Worm (Caenorhabditis elegans) whole organism, young adult: Measurements from ENCODE around the gene plg-1.

Source experiments
- B0019.2 ChIP-seq: fragments of 200-800 bp; sonication (Bioruptor generic); conservative IDR thresholded peaks from 2 replicates; pipeline ENCODE4 v1.3.6; 2022; ENCODE audit warnings: missing genetic modification reagents, missing genetic modification characterization, missing compliant biosample characterization
- D2030.7 ChIP-seq: fragments of 200-800 bp; sonication (Bioruptor generic); IDR thresholded peaks from 2 replicates; pipeline ENCODE4 v1.3.6; 2022; ENCODE audit warnings: missing genetic modification reagents, missing genetic modification characterization, missing compliant biosample characterization
- F33H1.4 ChIP-seq: fragments of 200-800 bp; sonication (Bioruptor generic); IDR thresholded peaks from 2 replicates; pipeline ENCODE4 v1.3.6; 2022; ENCODE audit warnings: missing genetic modification reagents, missing genetic modification characterization, missing compliant biosample characterization
- F39B2.1 ChIP-seq: fragments of 200-800 bp; sonication (Bioruptor generic); IDR thresholded peaks from 2 replicates; pipeline ENCODE4 v1.3.6; 2022; ENCODE audit warnings: missing genetic modification reagents, missing genetic modification characterization, missing compliant biosample characterization
- F57A8.1 ChIP-seq: fragments of 200-800 bp; sonication (Bioruptor generic); optimal IDR thresholded peaks from 2 replicates; lab custom pipeline; 2018; ENCODE audit warnings: mild to moderate bottlenecking, missing genetic modification characterization, moderate library complexity, missing compliant biosample characterization
- K12H6.12 ChIP-seq: fragments of 200-800 bp; sonication (Bioruptor generic); optimal IDR thresholded peaks from 2 replicates; lab custom pipeline; 2018; ENCODE audit warnings: mild to moderate bottlenecking, missing genetic modification characterization, missing compliant biosample characterization
- Y53F4B.3 ChIP-seq: fragments of 200-800 bp; sonication (Bioruptor generic); IDR thresholded peaks from 2 replicates; pipeline ENCODE4 v1.3.6; 2022; ENCODE audit warnings: missing genetic modification reagents, missing genetic modification characterization, missing compliant biosample characterization
- Y53G8AR.9 ChIP-seq: fragments of 200-800 bp; sonication (Bioruptor generic); conservative IDR thresholded peaks from 2 replicates; pipeline ENCODE4 v1.3.6; 2022; ENCODE audit warnings: missing genetic modification reagents, missing genetic modification characterization, missing compliant biosample characterization
- Y79H2A.3 ChIP-seq: fragments of 200-800 bp; sonication (Bioruptor generic); conservative IDR thresholded peaks from 2 replicates; pipeline ENCODE4 v1.3.6; 2022; ENCODE audit warnings: missing genetic modification reagents, missing genetic modification characterization, missing compliant biosample characterization
- aptf-3 ChIP-seq: fragments of 200-800 bp; sonication (Bioruptor generic); IDR thresholded peaks from 2 replicates; pipeline ENCODE4 v1.3.6; 2022; ENCODE audit warnings: missing genetic modification characterization, missing compliant biosample characterization
- attf-3 ChIP-seq: fragments of 200-800 bp; sonication (Bioruptor generic); conservative IDR thresholded peaks from 2 replicates; pipeline ENCODE4 v1.3.6; 2022; ENCODE audit warnings: missing genetic modification reagents, missing genetic modification characterization, missing compliant biosample characterization
- attf-6 ChIP-seq: fragments of 200-800 bp; sonication (Bioruptor generic); IDR thresholded peaks from 2 replicates; pipeline ENCODE4 v1.3.6; 2022; ENCODE audit warnings: missing genetic modification reagents, missing genetic modification characterization, missing compliant biosample characterization
- ccch-3 ChIP-seq: fragments of 200-800 bp; sonication (Bioruptor generic); optimal IDR thresholded peaks from 2 replicates; lab custom pipeline; 2018; ENCODE audit warnings: mild to moderate bottlenecking, missing genetic modification characterization, missing compliant biosample characterization
- ceh-100 ChIP-seq: fragments of 200-800 bp; sonication (Bioruptor generic); IDR thresholded peaks from 2 replicates; pipeline ENCODE4 v1.3.6; 2022; ENCODE audit warnings: missing genetic modification reagents, missing genetic modification characterization, missing compliant biosample characterization
- ceh-27 ChIP-seq: fragments of 200-800 bp; sonication (Bioruptor generic); optimal IDR thresholded peaks from 2 replicates; lab custom pipeline; 2018; ENCODE audit warnings: mild to moderate bottlenecking, missing genetic modification characterization, moderate library complexity, missing compliant biosample characterization
- ceh-40 ChIP-seq: fragments of 200-800 bp; sonication (Bioruptor generic); IDR thresholded peaks from 2 replicates; pipeline ENCODE4 v1.3.6; 2022; ENCODE audit warnings: missing genetic modification characterization, missing compliant biosample characterization
- ceh-91 ChIP-seq: fragments of 200-800 bp; sonication (Bioruptor generic); IDR thresholded peaks from 2 replicates; pipeline ENCODE4 v1.3.6; 2022; ENCODE audit warnings: missing genetic modification reagents, missing genetic modification characterization, missing compliant biosample characterization
- dox-1 ChIP-seq: fragments of 200-800 bp; sonication (Bioruptor generic); IDR thresholded peaks from 2 replicates; pipeline ENCODE4 v1.3.6; 2022; ENCODE audit warnings: missing genetic modification reagents, missing genetic modification characterization, missing compliant biosample characterization
- efl-1 ChIP-seq: fragments of 150-350 bp; optimal IDR thresholded peaks from 2 replicates; lab custom pipeline; 2014; ENCODE audit warnings: missing biosample characterization, missing genetic modification reagents, missing genetic modification characterization
- gei-17 ChIP-seq: fragments of 200-800 bp; sonication (Bioruptor generic); optimal IDR thresholded peaks from 2 replicates; lab custom pipeline; 2018; ENCODE audit warnings: mild to moderate bottlenecking, missing genetic modification characterization, missing compliant biosample characterization
- hsf-1 ChIP-seq: fragments of 200-800 bp; sonication (Bioruptor generic); IDR thresholded peaks from 2 replicates; pipeline ENCODE4 v1.3.6; 2022; ENCODE audit warnings: missing genetic modification reagents, missing genetic modification characterization, missing compliant biosample characterization
- let-526 ChIP-seq: fragments of 200-800 bp; sonication (Bioruptor generic); IDR thresholded peaks from 2 replicates; pipeline ENCODE4 v1.3.6; 2022; ENCODE audit warnings: missing genetic modification reagents, missing genetic modification characterization, missing compliant biosample characterization
- lir-1 ChIP-seq: fragments of 200-800 bp; sonication (Bioruptor generic); conservative IDR thresholded peaks from 2 replicates; pipeline ENCODE4 v1.3.6; 2022; ENCODE audit warnings: missing genetic modification reagents, missing genetic modification characterization, missing compliant biosample characterization
- madf-10 ChIP-seq: sonication (generic microtip); optimal IDR thresholded peaks from 2 replicates; lab custom pipeline; 2016; ENCODE audit warnings: mild to moderate bottlenecking, missing genetic modification characterization, missing compliant biosample characterization
- madf-6 ChIP-seq: fragments of 200-800 bp; sonication (Bioruptor generic); IDR thresholded peaks from 2 replicates; pipeline ENCODE4 v1.3.6; 2022; ENCODE audit warnings: missing genetic modification reagents, missing genetic modification characterization, missing compliant biosample characterization
- madf-8 ChIP-seq: fragments of 200-800 bp; sonication (Bioruptor generic); conservative IDR thresholded peaks from 2 replicates; pipeline ENCODE4 v1.3.6; 2022; ENCODE audit warnings: missing genetic modification reagents, missing genetic modification characterization, missing compliant biosample characterization
- mcd-1 ChIP-seq: fragments of 200-800 bp; sonication (Bioruptor generic); IDR thresholded peaks from 2 replicates; pipeline ENCODE4 v1.3.6; 2022; ENCODE audit warnings: missing genetic modification reagents, missing genetic modification characterization, missing compliant biosample characterization
- mes-4 ChIP-seq: sonication (generic microtip); optimal IDR thresholded peaks from 2 replicates; lab custom pipeline; 2016; ENCODE audit warnings: missing genotype, missing genetic modification characterization, missing compliant biosample characterization
- nfya-2 ChIP-seq: fragments of 200-800 bp; sonication (Bioruptor generic); IDR thresholded peaks from 2 replicates; pipeline ENCODE4 v1.3.6; 2022; ENCODE audit warnings: missing genetic modification reagents, missing genetic modification characterization, missing compliant biosample characterization
- nfyb-1 ChIP-seq: fragments of 200-800 bp; sonication (Bioruptor generic); IDR thresholded peaks from 2 replicates; pipeline ENCODE4 v1.3.6; 2022; ENCODE audit warnings: missing genetic modification reagents, missing genetic modification characterization, missing compliant biosample characterization
- nhr-179 ChIP-seq: sonication (generic microtip); optimal IDR thresholded peaks from 2 replicates; lab custom pipeline; 2016; ENCODE audit warnings: mild to moderate bottlenecking, missing genetic modification characterization, missing compliant biosample characterization
- nhr-80 ChIP-seq: sonication (generic microtip); optimal IDR thresholded peaks from 2 replicates; lab custom pipeline; 2016; ENCODE audit warnings: missing genetic modification characterization, missing compliant biosample characterization
- rcor-1 ChIP-seq: fragments of 200-800 bp; sonication (Bioruptor generic); IDR thresholded peaks from 2 replicates; pipeline ENCODE4 v1.3.6; 2022; ENCODE audit warnings: missing genetic modification reagents, missing genetic modification characterization, missing compliant biosample characterization
- sea-2 ChIP-seq: fragments of 200-800 bp; sonication (Bioruptor generic); IDR thresholded peaks from 2 replicates; pipeline ENCODE4 v1.3.6; 2022; ENCODE audit warnings: missing genetic modification characterization, missing compliant biosample characterization
- snpc-4 ChIP-seq, 5 experiments: fragments of 150-350 bp in 1 of 5; sonication (generic microtip) in 4 of 5; optimal IDR thresholded peaks; 2 replicates each; lab custom pipeline; 2014 to 2018; ENCODE audit warnings: missing genetic modification characterization in 5 of 5, missing biosample characterization in 3 of 5, antibody characterized with exemption in 2 of 5, mild to moderate bottlenecking in 2 of 5, missing compliant biosample characterization in 2 of 5, missing genotype in 2 of 5, moderate library complexity in 2 of 5, missing genetic modification reagents in 1 of 5
- zfh-2 ChIP-seq: fragments of 200-800 bp; sonication (Bioruptor generic); conservative IDR thresholded peaks from 2 replicates; pipeline ENCODE4 v1.3.6; 2022; ENCODE audit warnings: missing genetic modification reagents, missing genetic modification characterization, missing compliant biosample characterization
- ztf-18 ChIP-seq: sonication (generic microtip); optimal IDR thresholded peaks from 2 replicates; lab custom pipeline; 2016; ENCODE audit warnings: missing genotype, mild to moderate bottlenecking, missing genetic modification characterization, missing compliant biosample characterization
- ztf-25 ChIP-seq: fragments of 200-800 bp; sonication (Bioruptor generic); IDR thresholded peaks from 2 replicates; pipeline ENCODE4 v1.3.6; 2022; ENCODE audit warnings: missing genetic modification reagents, missing genetic modification characterization, missing compliant biosample characterization

Gene plg-1

DNA sequence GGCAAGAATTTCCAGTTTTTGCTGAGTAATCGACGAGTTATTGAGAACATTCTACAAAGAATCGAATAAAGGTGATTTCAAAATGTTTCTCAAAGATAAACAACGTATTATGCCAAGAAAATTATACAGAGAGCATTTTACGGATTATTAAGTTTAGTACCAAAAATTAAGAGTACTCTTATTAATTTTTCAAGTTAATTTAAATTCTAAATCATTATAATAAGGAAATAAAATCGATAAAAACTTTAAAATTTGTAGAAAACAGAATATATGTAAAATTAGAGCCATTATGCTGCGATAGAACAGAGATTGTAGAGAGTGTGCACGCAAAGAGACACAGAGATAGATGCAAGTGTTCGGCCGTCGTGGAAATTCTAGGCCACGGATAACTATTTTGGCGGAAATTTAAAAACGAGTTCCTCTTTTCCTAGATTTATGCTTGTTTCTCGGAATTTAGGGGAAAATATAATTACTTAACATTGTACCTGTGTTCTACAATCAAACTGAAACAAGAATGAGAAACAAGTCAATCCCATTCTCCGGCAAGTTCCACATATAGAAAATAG is 1.5 kb upstream of the plg-1 start, which contains the start of gene F44E2.9 (continued):
- TF ChIP-seq mes-4 (tag; lab: Kevin White, UChicago) = no peak
- TF ChIP-seq ceh-27 (GFP tag; lab: Kevin White, UChicago) = peak; percentile 68
- TF ChIP-seq hsf-1 = 0 out of 2 replicates have a peak, but pooled peaks have one; percentile 49
- peak; percentile 86 for TF ChIP-seq ztf-18 (tag; lab: Kevin White, UChicago)
- TF ChIP-seq, all 124 proteins: peak for 32

DNA sequence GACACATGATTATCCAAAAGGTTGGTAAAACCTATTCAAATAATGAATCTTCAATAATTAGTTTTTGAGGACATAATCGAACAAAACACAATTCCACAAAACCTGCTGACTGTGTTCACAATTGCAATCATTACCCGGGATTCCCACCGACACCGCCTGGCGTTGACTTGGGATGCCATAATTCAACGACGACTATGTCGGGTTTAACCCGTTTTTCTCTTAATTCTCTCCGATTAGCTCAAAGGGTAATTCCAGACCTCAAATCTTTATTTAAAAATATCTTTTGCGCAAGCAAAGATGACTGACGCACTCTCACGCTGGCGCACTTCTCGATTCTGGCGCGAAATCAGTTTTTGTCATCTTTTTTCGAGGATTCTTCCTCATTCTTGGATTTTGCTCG is 341 bp downstream of the plg-1 start:
- TF ChIP-seq F33H1.4 = peak; percentile 42; the same call in 1 of the 2 replicates
- peak; percentile 83 for TF ChIP-seq madf-6 (GFP tag; lab: Robert Waterston, UW)
- peak; percentile 89 for TF ChIP-seq madf-8 (GFP tag; lab: Robert Waterston, UW)
- TF ChIP-seq mcd-1 (GFP tag; lab: Robert Waterston, UW) = peak; percentile 71
- TF ChIP-seq D2030.7 (GFP tag; lab: Robert Waterston, UW) = peak; percentile 46; the same call in 1 of the 2 replicates
- TF ChIP-seq, all 124 proteins: peak for 5; not testable (repeated sequence) for 119

ce11 chrIII:8858482-8858881 is 6.4 kb downstream of the plg-1 start:
- TF ChIP-seq madf-10 (tag; lab: Kevin White, UChicago) (no peak), nhr-80 (tag; lab: Kevin White, UChicago) (peak; percentile 62)
- TF ChIP-seq, all 124 proteins: peak for 1

DNA sequence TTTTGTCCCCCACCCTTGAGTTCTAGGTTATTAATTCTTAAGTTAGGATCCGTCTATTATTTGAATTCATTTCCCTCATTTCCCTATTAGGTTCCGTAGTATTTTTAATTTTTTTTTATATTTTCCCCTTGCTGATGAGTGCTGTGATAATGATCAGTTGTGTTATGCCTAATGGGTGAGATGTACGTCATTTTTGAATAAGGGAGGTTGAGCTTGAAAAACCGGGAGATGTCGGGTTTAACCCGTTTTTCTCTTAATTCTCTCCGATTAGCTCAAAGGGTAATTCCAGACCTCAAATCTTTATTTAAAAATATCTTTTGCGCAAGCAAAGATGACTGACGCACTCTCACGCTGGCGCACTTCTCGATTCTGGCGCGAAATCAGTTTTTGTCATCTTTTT is 8.7 kb downstream of the plg-1 start:
- TF ChIP-seq aptf-3 (0 out of 2 replicates have a peak, but pooled peaks have one; percentile 65), ceh-40 (GFP tag; lab: Robert Waterston, UW) (0 out of 2 replicates have a peak, but pooled peaks have one; percentile 26), Y53G8AR.9 (GFP tag; lab: Robert Waterston, UW) (peak; percentile 47; the same call in 1 of the 2 replicates), B0019.2 (GFP tag; lab: Robert Waterston, UW) (peak; percentile 29; the same call in 1 of the 2 replicates), rcor-1 (GFP tag; lab: Robert Waterston, UW) (peak; percentile 27; the same call in 1 of the 2 replicates), nfyb-1 (GFP tag; lab: Robert Waterston, UW) (0 out of 2 replicates have a peak, but pooled peaks have one; percentile 26), madf-8 (GFP tag; lab: Robert Waterston, UW) (0 out of 2 replicates have a peak, but pooled peaks have one; percentile 48), D2030.7 (GFP tag; lab: Robert Waterston, UW) (0 out of 2 replicates have a peak, but pooled peaks have one; percentile 26), mcd-1 (GFP tag; lab: Robert Waterston, UW) (0 out of 2 replicates have a peak, but pooled peaks have one; percentile 7), ceh-91 (GFP tag; lab: Robert Waterston, UW) (0 out of 2 replicates have a peak, but pooled peaks have one; percentile 30), madf-6 (GFP tag; lab: Robert Waterston, UW) (peak; percentile 73), ztf-25 (GFP tag; lab: Robert Waterston, UW) (0 out of 2 replicates have a peak, but pooled peaks have one; percentile 57), attf-6 (GFP tag; lab: Robert Waterston, UW) (peak; percentile 50; the same call in 1 of the 2 replicates), Y79H2A.3 (peak; percentile 94), F33H1.4 (peak; percentile 23; the same call in 1 of the 2 replicates), hsf-1 (peak; percentile 64; the same call in 1 of the 2 replicates), dox-1 (peak; percentile 40), Y53F4B.3 (GFP tag; lab: Robert Waterston, UW) (peak; percentile 35; the same call in 1 of the 2 replicates)

ce11 chrIII:8865294-8865766 is 13.3 kb downstream of the plg-1 start:
- TF ChIP-seq efl-1 (GFP tag; lab: Kevin White, UChicago) (no peak), attf-3 (GFP tag; lab: Robert Waterston, UW) (no peak), K12H6.12 (tag; lab: Kevin White, UChicago) (peak; percentile 58), zfh-2 (GFP tag; lab: Robert Waterston, UW) (peak; percentile 98), snpc-4 (GFP tag; optimal IDR thresholded peaks at IDR 0.05; lab: Kevin White, UChicago) (no peak), snpc-4 (tag; optimal IDR thresholded peaks at IDR 0.05; lab: Kevin White, UChicago) (peak in 3 of 4 experiments; percentile 27 to 45 (median 27)), ceh-100 (GFP tag; lab: Robert Waterston, UW) (peak; percentile 54; the same call in 1 of the 2 replicates), nhr-179 (tag; lab: Kevin White, UChicago) (no peak), mes-4 (tag; lab: Kevin White, UChicago) (no peak), let-526 (GFP tag; lab: Robert Waterston, UW) (peak; percentile 79; the same call in 1 of the 2 replicates), F39B2.1 (no peak), F57A8.1 (peak; percentile 46), ccch-3 (no peak), gei-17 (GFP tag; lab: Kevin White, UChicago) (peak; percentile 74), sea-2 (no peak), nfya-2 (GFP tag; lab: Robert Waterston, UW) (no peak), lir-1 (GFP tag; lab: Robert Waterston, UW) (0 out of 2 replicates have a peak, but pooled peaks have one; percentile 19), ceh-27 (GFP tag; lab: Kevin White, UChicago) (no peak)
